Fruit fly (Drosophila melanogaster): ENCODE data around the gene CG15387.

CG15387 gene

dm6 chr2L:2216065-2216464, 10.0 kb downstream of the CG15387 start, which contains the start of gene daed (continued):
- TF ChIP-seq Hr3 (GFP tag; optimal IDR thresholded peaks at IDR 0.05) = no peak
- no peak for TF ChIP-seq chif (GFP tag; optimal IDR thresholded peaks at IDR 0.05)
- TF ChIP-seq ap (GFP tag; IDR thresholded peaks at IDR 0.05) = no peak
- TF ChIP-seq chinmo (GFP tag; IDR thresholded peaks at IDR 0.05; ENCODE audit: partially characterized antibody) = 0 out of 4 replicates have a peak, but pooled peaks have one; percentile 10
- no peak for TF ChIP-seq Max (GFP tag; optimal IDR thresholded peaks at IDR 0.05)
- TF ChIP-seq jing (GFP tag; optimal IDR thresholded peaks at IDR 0.05) = no peak
- no peak for TF ChIP-seq CG6813 (GFP tag; optimal IDR thresholded peaks at IDR 0.05)
- no peak for TF ChIP-seq cg (GFP tag; optimal IDR thresholded peaks at IDR 0.05)
- no peak for TF ChIP-seq eve (GFP tag; optimal IDR thresholded peaks at IDR 0.05)
- no peak for TF ChIP-seq Rfx (GFP tag; IDR thresholded peaks at IDR 0.05)
- TF ChIP-seq Adf1 (GFP tag; IDR thresholded peaks at IDR 0.05) = peak; percentile 22; the same call in 1 of the 2 replicates
- TF ChIP-seq ci (GFP tag; IDR thresholded peaks at IDR 0.05) = no peak
- no peak for TF ChIP-seq H15 (GFP tag; IDR thresholded peaks at IDR 0.05)
- no peak for TF ChIP-seq HLH4C (GFP tag; IDR thresholded peaks at IDR 0.05; ENCODE audit: partially characterized antibody)
- no peak for TF ChIP-seq ac (GFP tag; optimal IDR thresholded peaks at IDR 0.05)
- no peak for TF ChIP-seq CG3065 (GFP tag; optimal IDR thresholded peaks at IDR 0.05)
- peak; percentile 27; the same call in 1 of the 3 replicates for TF ChIP-seq CG6791 (GFP tag; IDR thresholded peaks at IDR 0.05; ENCODE audit: partially characterized antibody)
- no peak for TF ChIP-seq CG10462 (GFP tag; optimal IDR thresholded peaks at IDR 0.05)
- no peak for TF ChIP-seq CG7271 (tag; optimal IDR thresholded peaks at IDR 0.05)
- no peak for TF ChIP-seq unpg (GFP tag; optimal IDR thresholded peaks at IDR 0.05)
- TF ChIP-seq MESR4 (GFP tag; optimal IDR thresholded peaks at IDR 0.05) = peak; percentile 62
- TF ChIP-seq Dp (GFP tag; optimal IDR thresholded peaks at IDR 0.05) = no peak
- TF ChIP-seq NC2β (GFP tag; optimal IDR thresholded peaks at IDR 0.05) = no peak
- no peak for TF ChIP-seq CG16863 (GFP tag; optimal IDR thresholded peaks at IDR 0.05)
- peak; percentile 29 for TF ChIP-seq CG4617 (GFP tag; optimal IDR thresholded peaks at IDR 0.05; ENCODE audit: borderline replicate concordance)
- no peak for TF ChIP-seq D19B (GFP tag; optimal IDR thresholded peaks at IDR 0.05)
- TF ChIP-seq Ptx1 (GFP tag; IDR thresholded peaks at IDR 0.05) = no peak
- TF ChIP-seq exex (tag; optimal IDR thresholded peaks at IDR 0.05) = peak; percentile 99
- no peak for TF ChIP-seq CG3995 (GFP tag; optimal IDR thresholded peaks at IDR 0.05)
- no peak for TF ChIP-seq Dad (GFP tag; optimal IDR thresholded peaks at IDR 0.05)
- TF ChIP-seq Bgb (GFP tag; IDR thresholded peaks at IDR 0.05; ENCODE audit: partially characterized antibody) = no peak
- TF ChIP-seq fd96Cb (tag; optimal IDR thresholded peaks at IDR 0.05) = no peak
- TF ChIP-seq CG30020 (tag; optimal IDR thresholded peaks at IDR 0.05) = no peak
- no peak for TF ChIP-seq CG12769 (tag; optimal IDR thresholded peaks at IDR 0.05)
- no peak for TF ChIP-seq HmgD (GFP tag; optimal IDR thresholded peaks at IDR 0.05)
- no peak for TF ChIP-seq CG31441 (GFP tag; IDR thresholded peaks at IDR 0.05)
- no peak for TF ChIP-seq CG1603 (tag; optimal IDR thresholded peaks at IDR 0.05)
- no peak for TF ChIP-seq pan (optimal IDR thresholded peaks at IDR 0.05)
- no peak for TF ChIP-seq pan (GFP tag; optimal IDR thresholded peaks at IDR 0.05 in 1 of 2, IDR thresholded peaks at IDR 0.05 in 1 of 2)
- TF ChIP-seq Neu2 (GFP tag; optimal IDR thresholded peaks at IDR 0.05; ENCODE audit: borderline replicate concordance) = no peak
- peak; percentile 58 for TF ChIP-seq abd-A (tag; optimal IDR thresholded peaks at IDR 0.05)
- TF ChIP-seq Oaz (GFP tag; IDR thresholded peaks at IDR 0.05) = no peak
- TF ChIP-seq sisA (GFP tag; IDR thresholded peaks at IDR 0.05) = no peak
- TF ChIP-seq CG10209 (GFP tag; optimal IDR thresholded peaks at IDR 0.05) = no peak
- TF ChIP-seq shn (GFP tag; optimal IDR thresholded peaks at IDR 0.05) = no peak
- TF ChIP-seq CG17802 (tag; optimal IDR thresholded peaks at IDR 0.05) = no peak
- no peak for TF ChIP-seq HLH3B (GFP tag; IDR thresholded peaks at IDR 0.05)
- no peak for TF ChIP-seq dpn (GFP tag; optimal IDR thresholded peaks at IDR 0.05)
- no peak for TF ChIP-seq CG31388 (GFP tag; optimal IDR thresholded peaks at IDR 0.05)
- no peak for TF ChIP-seq CG1832 (GFP tag; optimal IDR thresholded peaks at IDR 0.05)
- TF ChIP-seq sens (GFP tag) = peak; percentile 8
- no peak for TF ChIP-seq da (GFP tag; optimal IDR thresholded peaks at IDR 0.05)

Measured in whole organism, embryonic.